Worm (Caenorhabditis elegans) whole organism, L3 larva: ENCODE data around the gene ZK228.10.

ENCODE experiments used
- R02D3.7 ChIP-seq: fragments of 150-350 bp; optimal IDR thresholded peaks from 2 replicates; lab custom pipeline; 2014; ENCODE audit warnings: missing biosample characterization, missing genetic modification characterization
- aly-2 ChIP-seq: fragments of 150-350 bp; optimal IDR thresholded peaks from 2 replicates; lab custom pipeline; 2014; ENCODE audit warnings: missing biosample characterization, missing genetic modification characterization
- ceh-16 ChIP-seq: sonication (generic microtip); optimal IDR thresholded peaks from 2 replicates; lab custom pipeline; 2017; ENCODE audit warnings: missing biosample characterization, missing genetic modification characterization
- ceh-28 ChIP-seq: fragments of 150-350 bp; optimal IDR thresholded peaks from 2 replicates; lab custom pipeline; 2014; ENCODE audit warnings: missing biosample characterization, missing genetic modification reagents, missing genetic modification characterization
- ceh-9 ChIP-seq: sonication (generic microtip); optimal IDR thresholded peaks from 2 replicates; lab custom pipeline; 2018; ENCODE audit warnings: missing biosample characterization, missing genetic modification characterization
- daf-12 ChIP-seq: fragments of 150-350 bp; optimal IDR thresholded peaks from 2 replicates; lab custom pipeline; 2014; ENCODE audit warnings: missing biosample characterization, missing genetic modification reagents, missing genetic modification characterization
- egl-27 ChIP-seq: sonication (generic microtip); optimal IDR thresholded peaks from 4 replicates; lab custom pipeline; 2017; ENCODE audit warnings: missing biosample characterization, missing genetic modification reagents, missing genetic modification characterization
- egl-5 ChIP-seq: fragments of 150-350 bp; optimal IDR thresholded peaks from 2 replicates; lab custom pipeline; 2017; ENCODE audit warnings: missing biosample characterization, missing genetic modification reagents, missing genetic modification characterization, inconsistent platforms
- elt-1 ChIP-seq: fragments of 150-350 bp; optimal IDR thresholded peaks from 2 replicates; lab custom pipeline; 2014; ENCODE audit warnings: missing biosample characterization, missing genetic modification characterization
- elt-2 ChIP-seq: sonication (generic microtip); optimal IDR thresholded peaks from 2 replicates; lab custom pipeline; 2016; ENCODE audit warnings: missing genetic modification reagents, mild to moderate bottlenecking, missing genetic modification characterization, missing compliant biosample characterization
- fkh-10 ChIP-seq: sonication (generic microtip); optimal IDR thresholded peaks from 2 replicates; lab custom pipeline; 2017; ENCODE audit warnings: missing biosample characterization, missing genetic modification reagents, missing genetic modification characterization
- fos-1 ChIP-seq: fragments of 150-350 bp; optimal IDR thresholded peaks from 2 replicates; lab custom pipeline; 2014; ENCODE audit warnings: missing biosample characterization, missing genetic modification characterization
- lin-15B ChIP-seq: fragments of 150-350 bp; optimal IDR thresholded peaks from 2 replicates; lab custom pipeline; 2014; ENCODE audit warnings: missing biosample characterization, missing genetic modification characterization
- lin-39 ChIP-seq: fragments of 150-350 bp; optimal IDR thresholded peaks from 2 replicates; lab custom pipeline; 2018; ENCODE audit warnings: missing biosample characterization, missing genetic modification reagents, missing genetic modification characterization
- lsy-12 ChIP-seq: sonication (generic microtip); optimal IDR thresholded peaks from 2 replicates; lab custom pipeline; 2016; ENCODE audit warnings: mild to moderate bottlenecking, missing genetic modification characterization, missing compliant biosample characterization
- mdl-1 ChIP-seq: fragments of 150-350 bp; optimal IDR thresholded peaks from 2 replicates; lab custom pipeline; 2014; ENCODE audit warnings: missing biosample characterization, missing genetic modification characterization
- mml-1 ChIP-seq: fragments of 150-350 bp; sonication (generic microtip); optimal IDR thresholded peaks from 3 replicates; lab custom pipeline; 2014; ENCODE audit warnings: missing biosample characterization, missing genetic modification characterization
- nfya-1 ChIP-seq: sonication (generic microtip); optimal IDR thresholded peaks from 2 replicates; lab custom pipeline; 2017; ENCODE audit warnings: missing genetic modification characterization, mild to moderate bottlenecking, missing compliant biosample characterization, antibody characterized with exemption, moderate library complexity; ENCODE audit not compliant: insufficient read depth
- nhr-11 ChIP-seq: fragments of 150-350 bp; optimal IDR thresholded peaks from 2 replicates; lab custom pipeline; 2014; ENCODE audit warnings: missing biosample characterization, missing genetic modification characterization
- nhr-23 ChIP-seq: fragments of 150-350 bp; optimal IDR thresholded peaks from 2 replicates; lab custom pipeline; 2014; ENCODE audit warnings: missing biosample characterization, missing genetic modification reagents, missing genetic modification characterization
- nhr-237 ChIP-seq: fragments of 150-350 bp; optimal IDR thresholded peaks from 2 replicates; lab custom pipeline; 2014; ENCODE audit warnings: missing biosample characterization, missing genetic modification characterization
- nhr-28 ChIP-seq: fragments of 150-350 bp; optimal IDR thresholded peaks from 2 replicates; lab custom pipeline; 2014; ENCODE audit warnings: missing biosample characterization, missing genetic modification characterization
- nhr-43 ChIP-seq: sonication (generic microtip); optimal IDR thresholded peaks from 2 replicates; lab custom pipeline; 2016; ENCODE audit warnings: mild to moderate bottlenecking, missing genetic modification characterization, missing compliant biosample characterization; ENCODE audit not compliant: poor library complexity, severe bottlenecking
- nhr-67 ChIP-seq: fragments of 150-350 bp; optimal IDR thresholded peaks from 2 replicates; lab custom pipeline; 2014; ENCODE audit warnings: missing biosample characterization, missing genetic modification characterization
- nhr-77 ChIP-seq: fragments of 150-350 bp; optimal IDR thresholded peaks from 2 replicates; lab custom pipeline; 2014; ENCODE audit warnings: missing biosample characterization, missing genetic modification characterization
- pha-4 ChIP-seq: fragments of 150-350 bp; optimal IDR thresholded peaks from 2 replicates; lab custom pipeline; 2014; ENCODE audit warnings: missing biosample characterization, missing genetic modification reagents, missing genetic modification characterization
- pqm-1 ChIP-seq: fragments of 150-350 bp; optimal IDR thresholded peaks from 2 replicates; lab custom pipeline; 2017; ENCODE audit warnings: missing biosample characterization, missing genetic modification characterization, inconsistent platforms
- sea-2 ChIP-seq: fragments of 150-350 bp; sonication (generic microtip); optimal IDR thresholded peaks from 4 replicates; lab custom pipeline; 2014; ENCODE audit warnings: missing biosample characterization, missing genetic modification reagents, missing genetic modification characterization
- skn-1 ChIP-seq: fragments of 150-350 bp; optimal IDR thresholded peaks from 2 replicates; lab custom pipeline; 2014; ENCODE audit warnings: missing biosample characterization, missing genetic modification characterization
- tbx-2 ChIP-seq: sonication (generic microtip); optimal IDR thresholded peaks from 2 replicates; lab custom pipeline; 2016; ENCODE audit warnings: mild to moderate bottlenecking, missing genetic modification characterization, missing compliant biosample characterization
- unc-39 ChIP-seq: sonication (generic microtip); optimal IDR thresholded peaks from 4 replicates; lab custom pipeline; 2017; ENCODE audit warnings: missing biosample characterization, missing genetic modification characterization
- unc-62 ChIP-seq: fragments of 150-350 bp; sonication (generic microtip); optimal IDR thresholded peaks from 4 replicates; lab custom pipeline; 2014; ENCODE audit warnings: missing biosample characterization, missing genetic modification reagents, missing genetic modification characterization
- zag-1 ChIP-seq: fragments of 150-350 bp; optimal IDR thresholded peaks from 2 replicates; lab custom pipeline; 2014; ENCODE audit warnings: missing biosample characterization, missing genetic modification characterization
- ztf-4 ChIP-seq: fragments of 150-350 bp; optimal IDR thresholded peaks from 2 replicates; lab custom pipeline; 2014; ENCODE audit warnings: missing biosample characterization, missing genetic modification characterization

Gene ZK228.10

ce11 chrV:18473415-18473814 lies 16.7 kb downstream of the ZK228.10 start, which contains the start of gene srh-182:
TSS of gene srh-182 (minus strand) at chrV:18473515.
- TF ChIP-seq nhr-11 (tag; lab: Kevin White, UChicago) (no peak), tbx-2 (tag; lab: Kevin White, UChicago) (no peak), pqm-1 (tag; lab: Kevin White, UChicago) (no peak), mml-1 (tag; lab: Kevin White, UChicago) (no peak), ztf-4 (tag; lab: Kevin White, UChicago) (no peak), elt-1 (tag; lab: Kevin White, UChicago) (no peak), nhr-43 (tag; lab: Kevin White, UChicago) (no peak), mdl-1 (no peak)

ce11 chrV:18474223-18474622 lies 17.5 kb downstream of the ZK228.10 start, which contains the start of gene srh-181:
TSS of gene srh-181 (plus strand) at chrV:18474523.
- TF ChIP-seq nhr-67 (tag; lab: Kevin White, UChicago) (no peak), nhr-11 (tag; lab: Kevin White, UChicago) (no peak), nhr-237 (tag; lab: Kevin White, UChicago) (no peak), nhr-77 (no peak), ceh-28 (no peak), nhr-28 (no peak), nfya-1 (tag; lab: Kevin White, UChicago) (no peak), lin-39 (no peak), zag-1 (tag; lab: Kevin White, UChicago) (no peak), mdl-1 (no peak), sea-2 (GFP tag; lab: Kevin White, UChicago) (no peak), skn-1 (tag; lab: Kevin White, UChicago) (no peak), ceh-16 (tag; lab: Kevin White, UChicago) (no peak), ceh-9 (tag; lab: Kevin White, UChicago) (no peak), nhr-23 (tag; lab: Kevin White, UChicago) (no peak)

DNA sequence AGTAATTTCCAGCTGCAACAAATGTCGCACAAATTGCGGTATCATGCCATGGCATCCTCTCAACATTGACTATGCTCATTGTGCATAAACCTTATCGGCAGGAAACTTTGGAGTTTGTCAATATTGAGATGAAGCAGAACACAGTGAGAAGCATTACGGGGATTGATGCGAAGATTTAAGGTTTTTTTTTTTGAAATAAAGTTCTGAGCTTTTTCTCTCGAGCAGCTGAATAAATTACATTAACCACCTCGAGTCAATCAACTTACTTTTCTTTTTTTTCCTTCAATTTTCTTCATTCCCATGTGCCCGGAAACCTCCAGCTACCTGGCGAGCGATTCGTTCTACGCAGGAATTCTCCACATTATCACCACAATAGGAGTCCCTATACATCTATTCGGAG lies 19.4 kb downstream of the ZK228.10 start, which contains the start of gene srh-179:
TSS of gene srh-179 (plus strand) at position 301 of the 400 bp plus-strand sequence.
- TF ChIP-seq fkh-10 (GFP tag; lab: Kevin White, UChicago) (no peak), nhr-43 (tag; lab: Kevin White, UChicago) (no peak), unc-62 (GFP tag; lab: Kevin White, UChicago) (no peak), nhr-28 (no peak), skn-1 (tag; lab: Kevin White, UChicago) (no peak), egl-5 (no peak), ceh-9 (tag; lab: Kevin White, UChicago) (no peak), lsy-12 (no peak), R02D3.7 (no peak), egl-27 (no peak), pha-4 (tag; lab: Kevin White, UChicago) (no peak), fos-1 (tag; lab: Kevin White, UChicago) (no peak), sea-2 (GFP tag; lab: Kevin White, UChicago) (no peak), nhr-237 (tag; lab: Kevin White, UChicago) (no peak), nhr-23 (tag; lab: Kevin White, UChicago) (no peak), lin-15B (tag; lab: Kevin White, UChicago) (no peak), pqm-1 (tag; lab: Kevin White, UChicago) (no peak), mdl-1 (no peak), ceh-16 (tag; lab: Kevin White, UChicago) (no peak)
- TF ChIP-seq, all 47 proteins: peak for 0

- no peak for TF ChIP-seq nfya-1 (tag; lab: Kevin White, UChicago)
- no peak for TF ChIP-seq nhr-43 (tag; lab: Kevin White, UChicago)
- no peak for TF ChIP-seq ceh-16 (tag; lab: Kevin White, UChicago)
These were observed 23.6 kb downstream of the ZK228.10 start, which contains the start of gene srh-178 for ce11 chrV:18480231-18480630. TSS of gene srh-178 (minus strand) at chrV:18480331.

ce11 chrV:18487158-18487557 lies 30.5 kb downstream of the ZK228.10 start, which contains the start of gene Y51A2D.18:
TSS of gene Y51A2D.18 (minus strand) at chrV:18487258.
- TF ChIP-seq elt-1 (tag; lab: Kevin White, UChicago) (no peak), ceh-28 (no peak), pqm-1 (tag; lab: Kevin White, UChicago) (no peak), lin-39 (no peak), nhr-11 (tag; lab: Kevin White, UChicago) (no peak), fos-1 (tag; lab: Kevin White, UChicago) (no peak), tbx-2 (tag; lab: Kevin White, UChicago) (no peak), skn-1 (tag; lab: Kevin White, UChicago) (no peak), unc-39 (no peak), lsy-12 (no peak), elt-2 (tag; lab: Kevin White, UChicago) (no peak), daf-12 (tag; lab: Kevin White, UChicago) (no peak), egl-5 (no peak), nhr-43 (tag; lab: Kevin White, UChicago) (no peak), aly-2 (no peak), ztf-4 (tag; lab: Kevin White, UChicago) (no peak), fkh-10 (GFP tag; lab: Kevin White, UChicago) (no peak), mml-1 (tag; lab: Kevin White, UChicago) (no peak), sea-2 (GFP tag; lab: Kevin White, UChicago) (no peak)
